Worm (Caenorhabditis elegans) whole organism, L3 larva: ENCODE data around the gene F53A3.7.

Experiments
- ZK546.5 ChIP-seq: sonication (generic microtip); optimal IDR thresholded peaks from 2 replicates; lab custom pipeline; 2017; ENCODE audit warnings: missing biosample characterization, missing genetic modification characterization
- aly-2 ChIP-seq: fragments of 150-350 bp; optimal IDR thresholded peaks from 2 replicates; lab custom pipeline; 2014; ENCODE audit warnings: missing biosample characterization, missing genetic modification characterization
- ama-1 ChIP-seq: fragments of 150-350 bp; optimal IDR thresholded peaks from 2 replicates; lab custom pipeline; 2018
- ceh-16 ChIP-seq: sonication (generic microtip); optimal IDR thresholded peaks from 2 replicates; lab custom pipeline; 2017; ENCODE audit warnings: missing biosample characterization, missing genetic modification characterization
- ceh-82 ChIP-seq: fragments of 150-350 bp; optimal IDR thresholded peaks from 2 replicates; lab custom pipeline; 2014; ENCODE audit warnings: missing biosample characterization, missing genetic modification characterization
- ceh-9 ChIP-seq: sonication (generic microtip); optimal IDR thresholded peaks from 2 replicates; lab custom pipeline; 2018; ENCODE audit warnings: missing biosample characterization, missing genetic modification characterization
- daf-12 ChIP-seq: fragments of 150-350 bp; optimal IDR thresholded peaks from 2 replicates; lab custom pipeline; 2014; ENCODE audit warnings: missing biosample characterization, missing genetic modification reagents, missing genetic modification characterization
- egl-27 ChIP-seq: sonication (generic microtip); optimal IDR thresholded peaks from 4 replicates; lab custom pipeline; 2017; ENCODE audit warnings: missing biosample characterization, missing genetic modification reagents, missing genetic modification characterization
- egl-5 ChIP-seq: fragments of 150-350 bp; optimal IDR thresholded peaks from 2 replicates; lab custom pipeline; 2017; ENCODE audit warnings: missing biosample characterization, missing genetic modification reagents, missing genetic modification characterization, inconsistent platforms
- elt-1 ChIP-seq: fragments of 150-350 bp; optimal IDR thresholded peaks from 2 replicates; lab custom pipeline; 2014; ENCODE audit warnings: missing biosample characterization, missing genetic modification characterization
- elt-2 ChIP-seq: sonication (generic microtip); optimal IDR thresholded peaks from 2 replicates; lab custom pipeline; 2016; ENCODE audit warnings: missing genetic modification reagents, mild to moderate bottlenecking, missing genetic modification characterization, missing compliant biosample characterization
- elt-3 ChIP-seq, 3 experiments: fragments of 150-350 bp in 1 of 3; sonication (generic microtip) in 2 of 3; optimal IDR thresholded peaks; 2 replicates in 2 of 3; 4 replicates in 1 of 3; lab custom pipeline; 2014 to 2017; ENCODE audit warnings: missing biosample characterization in 3 of 3, missing genetic modification characterization in 3 of 3
- eor-1 ChIP-seq, 2 experiments: fragments of 150-350 bp; optimal IDR thresholded peaks; 2 replicates each; lab custom pipeline; 2014 to 2018; ENCODE audit warnings: missing biosample characterization in 2 of 2, missing genetic modification characterization in 2 of 2
- fkh-10 ChIP-seq: sonication (generic microtip); optimal IDR thresholded peaks from 2 replicates; lab custom pipeline; 2017; ENCODE audit warnings: missing biosample characterization, missing genetic modification reagents, missing genetic modification characterization
- fkh-2 ChIP-seq: fragments of 150-350 bp; optimal IDR thresholded peaks from 2 replicates; lab custom pipeline; 2014; ENCODE audit warnings: missing biosample characterization, missing genetic modification reagents, missing genetic modification characterization
- fos-1 ChIP-seq: fragments of 150-350 bp; optimal IDR thresholded peaks from 2 replicates; lab custom pipeline; 2014; ENCODE audit warnings: missing biosample characterization, missing genetic modification characterization
- hmg-11 ChIP-seq: sonication (generic microtip); optimal IDR thresholded peaks from 2 replicates; lab custom pipeline; 2016; ENCODE audit warnings: missing genetic modification characterization, missing compliant biosample characterization
- lin-15B ChIP-seq: fragments of 150-350 bp; optimal IDR thresholded peaks from 2 replicates; lab custom pipeline; 2014; ENCODE audit warnings: missing biosample characterization, missing genetic modification characterization
- lin-39 ChIP-seq: fragments of 150-350 bp; optimal IDR thresholded peaks from 2 replicates; lab custom pipeline; 2018; ENCODE audit warnings: missing biosample characterization, missing genetic modification reagents, missing genetic modification characterization
- mdl-1 ChIP-seq: fragments of 150-350 bp; optimal IDR thresholded peaks from 2 replicates; lab custom pipeline; 2014; ENCODE audit warnings: missing biosample characterization, missing genetic modification characterization
- mml-1 ChIP-seq: fragments of 150-350 bp; sonication (generic microtip); optimal IDR thresholded peaks from 3 replicates; lab custom pipeline; 2014; ENCODE audit warnings: missing biosample characterization, missing genetic modification characterization
- nfya-1 ChIP-seq: sonication (generic microtip); optimal IDR thresholded peaks from 2 replicates; lab custom pipeline; 2017; ENCODE audit warnings: missing genetic modification characterization, mild to moderate bottlenecking, missing compliant biosample characterization, antibody characterized with exemption, moderate library complexity; ENCODE audit not compliant: insufficient read depth
- nhr-12 ChIP-seq: fragments of 150-350 bp; optimal IDR thresholded peaks from 2 replicates; lab custom pipeline; 2014; ENCODE audit warnings: missing biosample characterization, missing genetic modification characterization
- nhr-23 ChIP-seq: fragments of 150-350 bp; optimal IDR thresholded peaks from 2 replicates; lab custom pipeline; 2014; ENCODE audit warnings: missing biosample characterization, missing genetic modification reagents, missing genetic modification characterization
- nhr-25 ChIP-seq: sonication (generic microtip); optimal IDR thresholded peaks from 2 replicates; lab custom pipeline; 2017; ENCODE audit warnings: missing biosample characterization, missing genetic modification characterization
- nhr-28 ChIP-seq: fragments of 150-350 bp; optimal IDR thresholded peaks from 2 replicates; lab custom pipeline; 2014; ENCODE audit warnings: missing biosample characterization, missing genetic modification characterization
- nhr-43 ChIP-seq: sonication (generic microtip); optimal IDR thresholded peaks from 2 replicates; lab custom pipeline; 2016; ENCODE audit warnings: mild to moderate bottlenecking, missing genetic modification characterization, missing compliant biosample characterization; ENCODE audit not compliant: poor library complexity, severe bottlenecking
- nhr-67 ChIP-seq: fragments of 150-350 bp; optimal IDR thresholded peaks from 2 replicates; lab custom pipeline; 2014; ENCODE audit warnings: missing biosample characterization, missing genetic modification characterization
- nhr-76 ChIP-seq: fragments of 150-350 bp; sonication (generic microtip); optimal IDR thresholded peaks from 5 replicates; lab custom pipeline; 2014; ENCODE audit warnings: missing biosample characterization, missing genetic modification characterization
- nhr-77 ChIP-seq: fragments of 150-350 bp; optimal IDR thresholded peaks from 2 replicates; lab custom pipeline; 2014; ENCODE audit warnings: missing biosample characterization, missing genetic modification characterization
- pha-4 ChIP-seq: fragments of 150-350 bp; optimal IDR thresholded peaks from 2 replicates; lab custom pipeline; 2014; ENCODE audit warnings: missing biosample characterization, missing genetic modification reagents, missing genetic modification characterization
- pqm-1 ChIP-seq: fragments of 150-350 bp; optimal IDR thresholded peaks from 2 replicates; lab custom pipeline; 2017; ENCODE audit warnings: missing biosample characterization, missing genetic modification characterization, inconsistent platforms
- sea-2 ChIP-seq: fragments of 150-350 bp; sonication (generic microtip); optimal IDR thresholded peaks from 4 replicates; lab custom pipeline; 2014; ENCODE audit warnings: missing biosample characterization, missing genetic modification reagents, missing genetic modification characterization
- skn-1 ChIP-seq: fragments of 150-350 bp; optimal IDR thresholded peaks from 2 replicates; lab custom pipeline; 2014; ENCODE audit warnings: missing biosample characterization, missing genetic modification characterization
- snpc-4 ChIP-seq: fragments of 150-350 bp; optimal IDR thresholded peaks from 2 replicates; lab custom pipeline; 2014; ENCODE audit warnings: missing biosample characterization, missing genetic modification characterization
- tbx-2 ChIP-seq: sonication (generic microtip); optimal IDR thresholded peaks from 2 replicates; lab custom pipeline; 2016; ENCODE audit warnings: mild to moderate bottlenecking, missing genetic modification characterization, missing compliant biosample characterization
- unc-39 ChIP-seq: sonication (generic microtip); optimal IDR thresholded peaks from 4 replicates; lab custom pipeline; 2017; ENCODE audit warnings: missing biosample characterization, missing genetic modification characterization
- unc-62 ChIP-seq: fragments of 150-350 bp; sonication (generic microtip); optimal IDR thresholded peaks from 4 replicates; lab custom pipeline; 2014; ENCODE audit warnings: missing biosample characterization, missing genetic modification reagents, missing genetic modification characterization
- ztf-11 ChIP-seq: fragments of 150-350 bp; optimal IDR thresholded peaks from 2 replicates; lab custom pipeline; 2014; ENCODE audit warnings: missing biosample characterization, missing genetic modification characterization
- ztf-4 ChIP-seq: fragments of 150-350 bp; optimal IDR thresholded peaks from 2 replicates; lab custom pipeline; 2014; ENCODE audit warnings: missing biosample characterization, missing genetic modification characterization

F53A3.7 gene

ce11 chrIII:1951388-1951787 is at the start of gene F53A3.7:
TSS of gene F53A3.7 (plus strand) at chrIII:1951526.
- peak; percentile 7 for TF ChIP-seq elt-2 (tag; lab: Kevin White, UChicago)
- no peak for TF ChIP-seq ceh-9 (tag; lab: Kevin White, UChicago)
- peak; percentile 23 for TF ChIP-seq ama-1
- TF ChIP-seq, all 47 proteins: peak for 2

- TF ChIP-seq ztf-4 (tag; lab: Kevin White, UChicago) = no peak
- no peak for TF ChIP-seq unc-39 (tag; lab: Kevin White, UChicago)
- TF ChIP-seq mml-1 (tag; lab: Kevin White, UChicago) = no peak
- TF ChIP-seq pha-4 (tag; lab: Kevin White, UChicago) = no peak
- no peak for TF ChIP-seq egl-5 (tag; lab: Kevin White, UChicago)
- TF ChIP-seq nhr-25 = no peak
- no peak for TF ChIP-seq nhr-43
Observed at ce11 chrIII:1903966-1904365, 47.4 kb upstream of the F53A3.7 start.

DNA sequence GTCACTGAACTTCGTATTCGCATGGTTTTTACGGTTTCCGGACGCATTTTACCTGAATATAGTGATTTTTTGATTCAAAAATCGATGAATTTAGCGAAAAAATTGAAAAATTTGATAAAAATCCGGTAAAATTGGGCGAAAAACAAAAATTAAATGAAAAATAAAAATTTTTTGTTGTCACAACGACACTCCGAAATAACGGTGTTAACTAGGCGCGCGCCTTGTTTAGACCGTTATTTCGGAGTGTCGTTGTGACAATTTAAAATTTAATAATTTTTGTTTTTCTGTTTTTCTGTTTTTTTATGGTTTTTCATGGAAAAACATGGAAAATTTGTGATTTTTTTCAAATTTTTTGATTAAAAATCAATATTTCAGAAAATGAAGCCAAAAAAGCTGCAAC is 45.7 kb upstream of the F53A3.7 start, which contains the start of the genes B0524.6 and pqn-41:
B0524.6 (minus strand) TSS at position 52 of the 400 bp plus-strand sequence.
pqn-41 (plus strand) TSS at position 370 of the 400 bp plus-strand sequence.
- TF ChIP-seq fkh-2 (no peak), lin-39 (tag; lab: Kevin White, UChicago) (peak; percentile 36), nfya-1 (peak; percentile 61), eor-1 (tag; optimal IDR thresholded peaks at IDR 0.05; lab: Kevin White, UChicago) (no peak), hmg-11 (tag; lab: Kevin White, UChicago) (peak; percentile 8), snpc-4 (tag; lab: Kevin White, UChicago) (peak; percentile 54), nhr-23 (peak; percentile 75), skn-1 (tag; lab: Kevin White, UChicago) (no peak), elt-2 (tag; lab: Kevin White, UChicago) (no peak), sea-2 (GFP tag; lab: Kevin White, UChicago) (no peak), ceh-9 (tag; lab: Kevin White, UChicago) (no peak), lin-15B (tag; lab: Kevin White, UChicago) (peak; percentile 74), nhr-12 (tag; lab: Kevin White, UChicago) (no peak), pqm-1 (tag; lab: Kevin White, UChicago) (peak; percentile 7), pha-4 (tag; lab: Kevin White, UChicago) (peak; percentile 85), nhr-76 (no peak), tbx-2 (no peak), ama-1 (no peak), elt-1 (tag; lab: Kevin White, UChicago) (no peak), unc-39 (tag; lab: Kevin White, UChicago) (no peak)

DNA sequence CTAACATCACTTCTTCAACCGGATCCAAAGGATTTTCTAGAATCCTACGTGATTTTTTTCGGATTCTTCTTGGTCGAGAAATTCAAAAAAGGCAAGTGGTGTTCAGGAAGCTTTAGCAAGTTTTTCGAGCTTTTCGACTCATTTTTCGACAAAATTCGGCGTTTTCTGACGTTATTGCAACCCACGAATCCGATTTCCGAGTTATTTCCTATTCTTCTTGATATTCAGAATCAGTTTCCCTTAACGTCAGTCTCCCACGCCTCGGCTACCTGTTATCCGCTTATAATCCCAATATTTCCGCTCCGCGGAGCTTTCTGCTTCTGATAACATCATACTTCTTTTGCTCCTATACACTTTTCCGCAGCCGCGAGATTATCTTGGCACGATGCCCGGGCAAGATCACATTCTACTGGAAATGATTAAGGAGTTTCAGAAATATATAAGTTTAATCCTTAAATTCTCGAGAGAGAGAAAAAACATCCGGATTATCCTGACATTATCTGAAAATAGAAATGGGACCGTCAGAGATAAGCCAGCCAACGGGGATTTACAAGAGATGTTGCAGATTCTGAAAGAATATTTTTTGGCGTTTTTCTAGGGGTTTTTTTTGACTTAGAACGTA is 32.9 kb upstream of the F53A3.7 start:
- TF ChIP-seq ZK546.5 (tag; lab: Kevin White, UChicago) (no peak), ceh-82 (tag; lab: Kevin White, UChicago) (no peak), elt-2 (tag; lab: Kevin White, UChicago) (no peak), egl-27 (tag; lab: Kevin White, UChicago) (no peak), elt-3 (tag; optimal IDR thresholded peaks at IDR 0.05; lab: Kevin White, UChicago) (no peak), nhr-12 (tag; lab: Kevin White, UChicago) (no peak), nhr-67 (tag; lab: Kevin White, UChicago) (no peak), daf-12 (tag; lab: Kevin White, UChicago) (no peak), ceh-16 (tag; lab: Kevin White, UChicago) (no peak)

ce11 chrIII:1921136-1921680 is 30.1 kb upstream of the F53A3.7 start:
- TF ChIP-seq unc-62 (GFP tag; lab: Kevin White, UChicago) = peak; percentile 39
- peak; percentile 29 for TF ChIP-seq ama-1
- TF ChIP-seq ceh-9 (tag; lab: Kevin White, UChicago) = no peak
- no peak for TF ChIP-seq ztf-11 (tag; lab: Kevin White, UChicago)
- TF ChIP-seq ZK546.5 (tag; lab: Kevin White, UChicago) = no peak
- TF ChIP-seq pha-4 (tag; lab: Kevin White, UChicago) = peak; percentile 94
- peak; percentile 88 for TF ChIP-seq nhr-25
- no peak for TF ChIP-seq nhr-12 (tag; lab: Kevin White, UChicago)
- TF ChIP-seq eor-1 (tag; optimal IDR thresholded peaks at IDR 0.05; lab: Kevin White, UChicago) = peak in 1 of 2 experiments; percentile 55
- TF ChIP-seq mdl-1 (tag; lab: Kevin White, UChicago) = peak; percentile 87
- peak; percentile 63 for TF ChIP-seq lin-15B (tag; lab: Kevin White, UChicago)
- peak; percentile 4 to 82 (median 31) for TF ChIP-seq elt-3 (tag; optimal IDR thresholded peaks at IDR 0.05; lab: Kevin White, UChicago)
- TF ChIP-seq tbx-2 = peak; percentile 96
- peak; percentile 94 for TF ChIP-seq hmg-11 (tag; lab: Kevin White, UChicago)
- TF ChIP-seq elt-2 (tag; lab: Kevin White, UChicago) = peak; percentile 92
- peak; percentile 80 for TF ChIP-seq pqm-1 (tag; lab: Kevin White, UChicago)
- TF ChIP-seq nhr-77 (tag; lab: Kevin White, UChicago) = peak; percentile 42
- no peak for TF ChIP-seq fkh-2
- TF ChIP-seq egl-5 (tag; lab: Kevin White, UChicago) = peak; percentile 52
- TF ChIP-seq nhr-23 = peak; percentile 95
- TF ChIP-seq lin-39 (tag; lab: Kevin White, UChicago) = peak; percentile 35
- peak; percentile 86 for TF ChIP-seq egl-27 (tag; lab: Kevin White, UChicago)
- TF ChIP-seq nhr-28 (tag; lab: Kevin White, UChicago) = no peak
- TF ChIP-seq nfya-1 = peak; percentile 91
- TF ChIP-seq fkh-10 (GFP tag; lab: Kevin White, UChicago) = peak; percentile 93
- no peak for TF ChIP-seq aly-2 (tag; lab: Kevin White, UChicago)
- TF ChIP-seq ztf-4 (tag; lab: Kevin White, UChicago) = peak; percentile 36
- peak; percentile 54 for TF ChIP-seq fos-1
